Fruit fly (Drosophila melanogaster) ovary, adult (tissue): ENCODE results near the gene CG14151.

Experiments used
- CG17801 ChIP-seq: fragments of 200-800 bp; optimal IDR thresholded peaks from 2 replicates; lab custom pipeline; 2019; ENCODE audit warnings: missing biosample characterization, mild to moderate bottlenecking, missing genetic modification characterization, moderate library complexity; ENCODE audit not compliant: partially characterized antibody

CG14151 gene

dm6 chr3L:10630885-10631359, 2.6 kb upstream of the CG14151 start, which contains the start of the genes CG42535, CG34001 and hay:
TSS of gene CG42535 (minus strand) at chr3L:10630935.
TSS of gene CG34001 (plus strand) at chr3L:10631079.
TSS of gene hay (plus strand) at chr3L:10631079.
- TF ChIP-seq CG17801 (GFP tag; lab: Kevin White, UChicago) = no peak

- TF ChIP-seq CG17801 (GFP tag; lab: Kevin White, UChicago) = no peak
These were observed 1.7 kb upstream of the CG14151 start, which contains the start of gene CG42536 for dm6 chr3L:10629969-10630368. TSS of gene CG42536 (minus strand) at chr3L:10630069.

dm6 chr3L:10626199-10626598, 2.1 kb downstream of the CG14151 start, which contains the start of gene CG34238:
TSS of gene CG34238 (plus strand) at chr3L:10626499.
- no peak for TF ChIP-seq CG17801 (GFP tag; lab: Kevin White, UChicago)

DNA sequence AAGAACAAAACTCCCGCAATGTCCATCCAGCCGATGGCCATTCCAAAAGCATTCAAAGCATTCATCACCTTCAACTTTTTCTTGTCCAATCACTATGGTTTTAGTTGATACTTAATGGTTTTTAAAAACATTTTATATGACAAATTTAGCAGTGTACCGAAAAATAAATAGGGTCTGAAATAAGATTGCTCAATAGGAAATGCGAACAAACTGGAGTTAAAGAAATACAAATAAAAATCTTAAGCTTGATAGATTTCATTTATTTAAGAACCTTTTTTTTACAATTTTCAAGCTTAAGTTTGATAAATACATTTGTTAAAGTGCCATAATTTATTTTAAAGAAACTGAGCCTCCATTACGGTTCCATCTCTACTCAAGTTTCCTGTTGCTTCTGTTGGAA, 2.8 kb downstream of the CG14151 start, which contains the start of gene CG43127:
Gene CG43127 (minus strand): TSS at position 101 of the 400 bp plus-strand sequence.
- no peak for TF ChIP-seq CG17801 (GFP tag; lab: Kevin White, UChicago)

- TF ChIP-seq CG17801 (GFP tag; lab: Kevin White, UChicago) = no peak
These were observed 4.8 kb downstream of the CG14151 start, which contains the start of gene CG42521 for dm6 chr3L:10623476-10623875. TSS of gene CG42521 (minus strand) at chr3L:10623576.

- TF ChIP-seq CG17801 (GFP tag; lab: Kevin White, UChicago) = no peak
These were observed 28.8 kb downstream of the CG14151 start for dm6 chr3L:10599512-10599911.

- no peak for TF ChIP-seq CG17801 (GFP tag; lab: Kevin White, UChicago)
These were observed 43.3 kb downstream of the CG14151 start for dm6 chr3L:10584965-10585364.

DNA sequence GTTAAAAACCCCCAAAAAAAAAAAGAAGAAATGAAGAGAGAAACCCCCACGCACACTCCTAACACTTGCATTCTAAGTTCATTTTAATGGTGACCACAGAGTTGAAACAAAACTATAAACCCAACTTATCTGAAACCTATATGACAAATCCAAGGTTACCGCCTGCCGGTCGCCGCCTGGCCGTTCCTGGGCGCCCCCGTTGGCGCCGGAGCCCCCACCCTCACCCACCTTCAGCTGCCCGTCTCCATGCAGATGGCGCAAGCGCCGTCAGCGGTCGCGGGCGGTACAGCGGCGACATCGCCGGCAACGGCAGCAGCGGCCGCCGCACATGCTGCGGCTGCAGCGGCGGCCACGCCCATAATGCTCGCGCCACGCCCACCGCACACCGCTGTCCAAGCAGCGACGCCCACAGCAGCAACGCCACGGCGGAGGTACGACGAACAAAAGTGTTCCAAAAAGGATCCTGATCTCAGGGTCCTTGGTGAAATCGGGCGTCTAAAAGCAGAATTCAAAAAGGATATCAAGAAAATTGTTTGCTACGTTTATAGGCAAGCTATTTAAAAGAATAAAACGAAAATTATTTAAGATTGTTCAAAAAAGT, 46.5 kb downstream of the CG14151 start:
- TF ChIP-seq CG17801 (GFP tag; lab: Kevin White, UChicago) = no peak
